Worm (Caenorhabditis elegans): ENCODE results near the gene T07G12.4.

Gene T07G12.4

ce11 chrIV:10545038-10545437, 6.6 kb upstream of the T07G12.4 start, which contains the start of gene T07G12.5 (continued):
- no peak for TF ChIP-seq ztf-11 (tag; optimal IDR thresholded peaks at IDR 0.05)
- no peak for TF ChIP-seq nhr-48 (tag; optimal IDR thresholded peaks at IDR 0.05)
- no peak for TF ChIP-seq unc-39 (tag; optimal IDR thresholded peaks at IDR 0.05)
- no peak for TF ChIP-seq daf-16 (GFP tag; optimal IDR thresholded peaks at IDR 0.05)
- peak; percentile 51 for TF ChIP-seq daf-16 (tag; optimal IDR thresholded peaks at IDR 0.05)
- TF ChIP-seq rbr-2 (tag; optimal IDR thresholded peaks at IDR 0.05), result no peak
- no peak for TF ChIP-seq snpc-4 (tag; optimal IDR thresholded peaks at IDR 0.05)
- peak; percentile 8 for TF ChIP-seq hlh-11 (tag; optimal IDR thresholded peaks at IDR 0.05)
- TF ChIP-seq mdt-29 (GFP tag; IDR thresholded peaks at IDR 0.05), result no peak
- no peak for TF ChIP-seq ZK337.2 (GFP tag; IDR thresholded peaks at IDR 0.05)

ce11 chrIV:10543361-10543760, 4.9 kb upstream of the T07G12.4 start:
- TF ChIP-seq T26A8.4 (GFP tag; IDR thresholded peaks at IDR 0.05) (no peak), mxl-2 (GFP tag; conservative IDR thresholded peaks at IDR 0.05) (no peak), nhr-28 (tag; optimal IDR thresholded peaks at IDR 0.05) (peak; percentile 65), fkh-10 (GFP tag; optimal IDR thresholded peaks at IDR 0.05) (no peak), ceh-20 (GFP tag; IDR thresholded peaks at IDR 0.05) (no peak), hlh-30 (tag; optimal IDR thresholded peaks at IDR 0.05; ENCODE audit: insufficient read depth) (peak; percentile 15), nhr-42 (GFP tag; IDR thresholded peaks at IDR 0.05) (no peak), pqm-1 (tag; optimal IDR thresholded peaks at IDR 0.05) (peak; percentile 75), daf-16 (GFP tag; optimal IDR thresholded peaks at IDR 0.05) (no peak), daf-16 (tag; optimal IDR thresholded peaks at IDR 0.05) (peak; percentile 91), ceh-62 (tag; optimal IDR thresholded peaks at IDR 0.05) (no peak), unc-39 (tag; optimal IDR thresholded peaks at IDR 0.05) (no peak), ceh-44 (GFP tag; IDR thresholded peaks at IDR 0.05) (no peak), mes-2 (tag; optimal IDR thresholded peaks at IDR 0.05; ENCODE audit: poor library complexity, severe bottlenecking) (no peak), F44E2.7 (GFP tag; IDR thresholded peaks at IDR 0.05) (no peak), php-3 (GFP tag; IDR thresholded peaks at IDR 0.05) (peak; percentile 56; the same call in 1 of the 2 replicates), D1046.2 (GFP tag; IDR thresholded peaks at IDR 0.05) (no peak), nhr-25 (tag; optimal IDR thresholded peaks at IDR 0.05; ENCODE audit: borderline replicate concordance, insufficient read depth) (no peak), Y5F2A.4 (GFP tag; optimal IDR thresholded peaks at IDR 0.05) (no peak), nhr-77 (tag; optimal IDR thresholded peaks at IDR 0.05) (peak; percentile 73), ama-1 (optimal IDR thresholded peaks at IDR 0.05) (no peak), T20F7.1 (GFP tag; optimal IDR thresholded peaks at IDR 0.05) (no peak), aha-1 (tag) (no peak), Y48G9A.11 (GFP tag; IDR thresholded peaks at IDR 0.05) (no peak), lin-1 (GFP tag; IDR thresholded peaks at IDR 0.05) (no peak), dve-1 (tag; optimal IDR thresholded peaks at IDR 0.05; ENCODE audit: insufficient read depth) (peak; percentile 62), skn-1 (tag; optimal IDR thresholded peaks at IDR 0.05) (no peak), snpc-4 (tag; optimal IDR thresholded peaks at IDR 0.05) (no peak), fos-1 (tag; optimal IDR thresholded peaks at IDR 0.05) (no peak), tag-97 (GFP tag; IDR thresholded peaks at IDR 0.05) (no peak), dpl-1 (GFP tag; optimal IDR thresholded peaks at IDR 0.05) (no peak), hlh-11 (tag; optimal IDR thresholded peaks at IDR 0.05) (peak; percentile 57), dmd-6 (GFP tag; IDR thresholded peaks at IDR 0.05) (peak; percentile 74), hif-1 (tag; optimal IDR thresholded peaks at IDR 0.05) (no peak)

ce11 chrIV:10542283-10542682, 3.8 kb upstream of the T07G12.4 start:
- TF ChIP-seq ces-1 (GFP tag; optimal IDR thresholded peaks at IDR 0.05) (no peak), lir-3 (tag; optimal IDR thresholded peaks at IDR 0.05) (no peak), Y48G9A.11 (GFP tag; IDR thresholded peaks at IDR 0.05) (no peak), zip-2 (tag; optimal IDR thresholded peaks at IDR 0.05) (no peak), nhr-28 (tag; optimal IDR thresholded peaks at IDR 0.05) (peak; percentile 18), nhr-6 (tag; optimal IDR thresholded peaks at IDR 0.05) (no peak)

Data from whole organism, L4 larva.